Fruit fly (Drosophila melanogaster) whole organism, prepupa: Measurements from ENCODE around the gene CG44004.
A peak's percentile ranks its signal among the peaks of the same experiment; 100 is the strongest.

Experiments used
- CG10631 ChIP-seq: fragments of 200-800 bp; sonication (Bioruptor generic); optimal IDR thresholded peaks from 2 replicates; lab custom pipeline; 2016; ENCODE audit warnings: missing biosample characterization, missing genetic modification characterization
- CG10669 ChIP-seq: fragments of 200-800 bp; sonication (Bioruptor generic); optimal IDR thresholded peaks from 3 replicates; lab custom pipeline; 2018; ENCODE audit warnings: missing biosample characterization, mild to moderate bottlenecking, missing genetic modification characterization, moderate library complexity
- CG11294 ChIP-seq: fragments of 200-800 bp; sonication (Bioruptor generic); IDR thresholded peaks from 2 replicates; pipeline ENCODE4 v1.3.6; 2022; ENCODE audit warnings: missing biosample characterization, missing genetic modification characterization
- CG11762 ChIP-seq: fragments of 200-800 bp; sonication (Bioruptor generic); optimal IDR thresholded peaks from 3 replicates; lab custom pipeline; 2016; ENCODE audit warnings: missing biosample characterization, missing genetic modification characterization; ENCODE audit not compliant: insufficient read depth
- CG15336 ChIP-seq: fragments of 200-800 bp; sonication (Bioruptor generic); IDR thresholded peaks from 2 replicates; pipeline ENCODE4 v1.3.6; 2022; ENCODE audit warnings: missing biosample characterization, missing genetic modification characterization
- CG16779 ChIP-seq: fragments of 200-800 bp; sonication (Bioruptor generic); optimal IDR thresholded peaks from 3 replicates; lab custom pipeline; 2017; ENCODE audit warnings: missing biosample characterization, mild to moderate bottlenecking, missing genetic modification characterization
- CG3032 ChIP-seq: fragments of 200-800 bp; optimal IDR thresholded peaks from 2 replicates; lab custom pipeline; 2019; ENCODE audit warnings: missing biosample characterization, mild to moderate bottlenecking, missing genetic modification characterization, moderate library complexity
- CG32006 ChIP-seq: fragments of 200-800 bp; sonication (Bioruptor generic); optimal IDR thresholded peaks from 3 replicates; lab custom pipeline; 2017; ENCODE audit warnings: missing biosample characterization, mild to moderate bottlenecking, missing genetic modification characterization
- CG34406 ChIP-seq: fragments of 200-800 bp; sonication (Bioruptor generic); optimal IDR thresholded peaks from 3 replicates; lab custom pipeline; 2016; ENCODE audit warnings: missing biosample characterization, missing genetic modification characterization
- CG6163 ChIP-seq: fragments of 200-800 bp; sonication (Bioruptor generic); IDR thresholded peaks from 3 replicates; pipeline ENCODE4 v1.3.6; 2022; ENCODE audit warnings: missing biosample characterization, missing genetic modification characterization
- CG6276 ChIP-seq: fragments of 200-800 bp; sonication (Bioruptor generic); optimal IDR thresholded peaks from 2 replicates; lab custom pipeline; 2017; ENCODE audit warnings: missing biosample characterization, mild to moderate bottlenecking, missing genetic modification characterization
- CG6792 ChIP-seq: fragments of 200-800 bp; sonication (Bioruptor generic); optimal IDR thresholded peaks from 3 replicates; lab custom pipeline; 2016; ENCODE audit warnings: missing biosample characterization, missing genetic modification characterization
- CG6808 ChIP-seq: fragments of 200-800 bp; sonication (Bioruptor generic); optimal IDR thresholded peaks from 3 replicates; lab custom pipeline; 2017; ENCODE audit warnings: missing biosample characterization, missing genetic modification characterization, mild to moderate bottlenecking, moderate library complexity, missing genetic modification reagents
- CG8632 ChIP-seq: fragments of 200-800 bp; sonication (Bioruptor generic); optimal IDR thresholded peaks from 3 replicates; lab custom pipeline; 2016; ENCODE audit warnings: missing biosample characterization, missing genetic modification characterization
- CG9139 ChIP-seq: fragments of 200-800 bp; sonication (Bioruptor generic); optimal IDR thresholded peaks from 3 replicates; lab custom pipeline; 2017; ENCODE audit warnings: missing biosample characterization, mild to moderate bottlenecking, missing genetic modification characterization
- Eip75B ChIP-seq: fragments of 200-800 bp; sonication (Bioruptor generic); optimal IDR thresholded peaks from 3 replicates; lab custom pipeline; 2016; ENCODE audit warnings: missing biosample characterization, missing genetic modification characterization
- Eip78C ChIP-seq: fragments of 200-800 bp; sonication (Bioruptor generic); peaks from one replicate; lab custom pipeline; 2016; ENCODE audit warnings: missing biosample characterization, missing genetic modification characterization
- Ets96B ChIP-seq: fragments of 200-800 bp; optimal IDR thresholded peaks from 2 replicates; lab custom pipeline; 2019; ENCODE audit warnings: missing biosample characterization, mild to moderate bottlenecking, missing genetic modification characterization, moderate library complexity
- Gug ChIP-seq: fragments of 200-800 bp; sonication (Bioruptor generic); IDR thresholded peaks from 2 replicates; pipeline ENCODE4 v1.3.6; 2022; ENCODE audit warnings: missing biosample characterization, missing genetic modification characterization
- Hr38 ChIP-seq: sonication (Bioruptor generic); optimal IDR thresholded peaks from 2 replicates; lab custom pipeline; 2016; ENCODE audit warnings: missing biosample characterization, missing genetic modification characterization
- Hr4 ChIP-seq: fragments of 200-800 bp; sonication (Bioruptor generic); optimal IDR thresholded peaks from 3 replicates; lab custom pipeline; 2016; ENCODE audit warnings: missing biosample characterization, missing genetic modification characterization
- Lpt ChIP-seq: fragments of 200-800 bp; sonication (Bioruptor generic); optimal IDR thresholded peaks from 3 replicates; lab custom pipeline; 2016; ENCODE audit warnings: missing biosample characterization, missing genetic modification characterization
- Met ChIP-seq: fragments of 200-800 bp; sonication (Bioruptor generic); optimal IDR thresholded peaks from 3 replicates; lab custom pipeline; 2016; ENCODE audit warnings: missing biosample characterization, missing genetic modification characterization
- Smox ChIP-seq: fragments of 200-800 bp; sonication (Bioruptor generic); optimal IDR thresholded peaks from 3 replicates; lab custom pipeline; 2016; ENCODE audit warnings: missing biosample characterization, missing genetic modification characterization
- Sox102F ChIP-seq: fragments of 200-800 bp; sonication (Bioruptor generic); optimal IDR thresholded peaks from 2 replicates; lab custom pipeline; 2016; ENCODE audit warnings: missing biosample characterization, mild to moderate bottlenecking, missing genetic modification characterization
- Sox14 ChIP-seq: fragments of 200-800 bp; sonication (Bioruptor generic); optimal IDR thresholded peaks from 3 replicates; lab custom pipeline; 2016; ENCODE audit warnings: missing biosample characterization, missing genetic modification characterization
- acj6 ChIP-seq: fragments of 200-800 bp; sonication (Bioruptor generic); optimal IDR thresholded peaks from 3 replicates; lab custom pipeline; 2016; ENCODE audit warnings: missing biosample characterization, missing genetic modification characterization
- cyc ChIP-seq: fragments of 200-800 bp; sonication (Bioruptor generic); optimal IDR thresholded peaks from 3 replicates; lab custom pipeline; 2016; ENCODE audit warnings: missing biosample characterization, missing genetic modification characterization
- dac ChIP-seq: fragments of 200-800 bp; sonication (Bioruptor generic); optimal IDR thresholded peaks from 2 replicates; lab custom pipeline; 2017; ENCODE audit warnings: missing biosample characterization, mild to moderate bottlenecking, missing genetic modification characterization
- eg ChIP-seq: fragments of 200-800 bp; sonication (Bioruptor generic); IDR thresholded peaks from 3 replicates; pipeline ENCODE4 v1.3.6; 2022; ENCODE audit warnings: missing biosample characterization, missing genetic modification characterization
- fd59A ChIP-seq: fragments of 200-800 bp; sonication (Bioruptor generic); optimal IDR thresholded peaks from 2 replicates; lab custom pipeline; 2017; ENCODE audit warnings: missing biosample characterization, mild to moderate bottlenecking, missing genetic modification characterization, missing genetic modification reagents
- fd85E ChIP-seq: fragments of 200-800 bp; sonication (Bioruptor generic); optimal IDR thresholded peaks from 3 replicates; lab custom pipeline; 2016; ENCODE audit warnings: missing biosample characterization, missing genetic modification characterization
- fkh ChIP-seq: fragments of 200-800 bp; sonication (Bioruptor generic); optimal IDR thresholded peaks from 3 replicates; lab custom pipeline; 2017; ENCODE audit warnings: missing biosample characterization, mild to moderate bottlenecking, missing genetic modification characterization, moderate library complexity
- net ChIP-seq: fragments of 200-800 bp; sonication (Bioruptor generic); optimal IDR thresholded peaks from 3 replicates; lab custom pipeline; 2016; ENCODE audit warnings: missing biosample characterization, missing genetic modification characterization
- pdm3 ChIP-seq: fragments of 200-800 bp; sonication (Bioruptor generic); optimal IDR thresholded peaks from 3 replicates; lab custom pipeline; 2016; ENCODE audit warnings: missing biosample characterization, missing genetic modification characterization
- spab ChIP-seq: fragments of 200-800 bp; sonication (Bioruptor generic); optimal IDR thresholded peaks from 2 replicates; lab custom pipeline; 2017; ENCODE audit warnings: missing biosample characterization, mild to moderate bottlenecking, missing genetic modification characterization, missing genetic modification reagents
- ss ChIP-seq, 2 experiments: fragments of 200-800 bp; sonication (Bioruptor generic); optimal IDR thresholded peaks; 2 replicates in 1 of 2; 3 replicates in 1 of 2; lab custom pipeline; 2017 to 2018; ENCODE audit warnings: mild to moderate bottlenecking in 2 of 2, missing biosample characterization in 2 of 2, missing genetic modification characterization in 2 of 2, moderate library complexity in 1 of 2
- svp ChIP-seq: fragments of 200-800 bp; sonication (Bioruptor generic); peaks from one replicate; lab custom pipeline; 2016; ENCODE audit warnings: missing biosample characterization, missing genetic modification characterization
- topi ChIP-seq: fragments of 200-800 bp; sonication (Bioruptor generic); optimal IDR thresholded peaks from 3 replicates; lab custom pipeline; 2016; ENCODE audit warnings: missing biosample characterization, missing genetic modification characterization
- vri ChIP-seq: fragments of 200-800 bp; sonication (Bioruptor generic); optimal IDR thresholded peaks from 3 replicates; lab custom pipeline; 2016; ENCODE audit warnings: missing biosample characterization, mild to moderate bottlenecking, missing genetic modification characterization

CG44004 gene

DNA sequence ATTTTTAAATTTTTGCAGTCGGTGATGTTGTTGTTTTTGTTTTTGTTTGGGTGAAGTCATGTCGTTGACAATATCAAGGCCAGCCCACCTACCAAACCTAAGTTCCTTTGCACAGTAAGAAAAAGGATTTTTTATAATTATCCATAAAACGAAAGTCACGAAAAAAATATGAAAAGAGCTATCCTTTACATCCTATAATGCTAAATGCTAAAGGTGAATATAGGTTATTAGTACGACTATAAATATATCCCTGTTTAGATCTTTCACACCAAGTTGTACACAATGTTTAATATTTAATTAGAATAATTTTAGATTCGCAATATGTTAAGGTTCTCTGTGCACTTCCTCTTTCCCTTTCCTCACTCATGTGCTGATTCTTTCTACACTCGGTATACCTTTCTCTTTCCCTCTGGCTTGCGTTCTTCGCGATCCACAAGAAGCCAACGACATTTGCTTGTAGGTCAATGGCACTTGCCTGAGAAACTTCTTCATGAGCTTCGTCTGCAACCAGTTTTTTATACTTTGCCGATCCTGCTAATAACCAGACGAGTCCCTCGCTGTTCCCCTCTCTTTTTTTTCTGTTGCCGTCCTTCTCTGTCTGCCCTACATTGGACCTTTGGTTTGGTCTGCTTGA lies 36.1 kb downstream of the CG44004 start (continued):
- TF ChIP-seq ss (GFP tag; optimal IDR thresholded peaks at IDR 0.05; lab: Kevin White, UChicago) (peak; percentile 73 to 84), fd85E (GFP tag; lab: Kevin White, UChicago) (no peak), Eip75B (peak; percentile 81), CG11294 (GFP tag; lab: Robert Waterston, UW) (no peak), spab (peak; percentile 89), Hr38 (no peak), svp (peak; percentile 81), CG8632 (GFP tag; lab: Kevin White, UChicago) (peak; percentile 54), Sox102F (no peak), CG32006 (GFP tag; lab: Kevin White, UChicago) (no peak), CG15336 (no peak), CG10631 (peak; percentile 84), CG6792 (GFP tag; lab: Kevin White, UChicago) (peak; percentile 73), cyc (peak; percentile 58), CG10669 (GFP tag; lab: Kevin White, UChicago) (peak; percentile 88), CG3032 (peak; percentile 93), Met (peak; percentile 66), fd59A (GFP tag; lab: Kevin White, UChicago) (peak; percentile 89), CG16779 (peak; percentile 60), dac (GFP tag; lab: Kevin White, UChicago) (no peak), Smox (GFP tag; lab: Kevin White, UChicago) (peak; percentile 29), CG6276 (GFP tag; lab: Kevin White, UChicago) (no peak), net (GFP tag; lab: Kevin White, UChicago) (peak; percentile 22), vri (GFP tag; lab: Kevin White, UChicago) (peak; percentile 20), Lpt (no peak)

DNA sequence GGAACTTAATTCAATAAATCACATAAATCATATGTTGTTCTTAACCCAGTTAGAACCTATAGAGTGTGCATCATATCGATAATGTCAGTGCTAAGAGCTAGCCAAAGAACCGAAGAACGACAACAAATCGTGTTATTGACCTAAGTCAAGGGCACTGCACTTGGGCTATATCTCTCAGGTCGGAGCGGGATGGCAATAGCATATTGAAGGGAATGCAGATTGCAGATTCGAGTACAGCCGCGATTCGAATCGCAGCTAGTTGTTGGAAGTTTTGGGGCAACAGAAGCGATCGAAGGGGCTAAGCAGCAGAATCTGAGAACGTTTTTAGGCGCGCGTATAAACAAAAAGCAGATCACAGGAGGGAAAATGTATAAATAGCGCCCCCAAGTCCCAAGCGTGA lies 36.7 kb downstream of the CG44004 start:
- TF ChIP-seq acj6 (GFP tag; lab: Kevin White, UChicago), result no peak
- TF ChIP-seq cyc, result no peak
- TF ChIP-seq eg, result no peak
- no peak for TF ChIP-seq CG6808
- no peak for TF ChIP-seq CG9139 (GFP tag; lab: Kevin White, UChicago)
- TF ChIP-seq CG16779, result no peak
- no peak for TF ChIP-seq CG11294 (GFP tag; lab: Robert Waterston, UW)
- no peak for TF ChIP-seq CG10669 (GFP tag; lab: Kevin White, UChicago)
- no peak for TF ChIP-seq CG6163 (GFP tag; lab: Robert Waterston, UW)
- no peak for TF ChIP-seq fkh
- TF ChIP-seq fd85E (GFP tag; lab: Kevin White, UChicago), result no peak
- no peak for TF ChIP-seq Sox14
- TF ChIP-seq spab, result no peak
- no peak for TF ChIP-seq CG15336
- TF ChIP-seq CG34406 (GFP tag; lab: Kevin White, UChicago), result no peak
- no peak for TF ChIP-seq Eip78C
- TF ChIP-seq CG11762 (GFP tag; lab: Kevin White, UChicago), result no peak
- TF ChIP-seq Hr4, result no peak
- no peak for TF ChIP-seq CG32006 (GFP tag; lab: Kevin White, UChicago)

DNA sequence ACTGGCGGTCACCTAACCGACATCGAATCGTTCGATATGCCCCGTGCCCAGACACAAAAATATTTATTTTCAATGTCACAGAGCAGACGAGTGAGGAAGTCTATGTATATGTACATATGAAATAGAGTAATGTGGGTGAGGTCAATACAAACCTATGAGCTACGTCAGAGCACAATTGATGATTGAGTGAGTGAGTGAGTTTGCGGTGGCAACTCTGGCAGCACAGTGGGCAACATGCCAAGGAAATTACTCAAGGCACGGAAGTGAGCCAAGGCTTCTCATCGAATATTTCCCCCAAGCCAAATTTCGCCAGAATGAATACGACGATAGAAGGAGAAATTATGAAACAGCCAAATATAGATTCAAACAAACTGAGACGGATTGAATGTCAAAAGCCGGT lies 39.2 kb downstream of the CG44004 start:
- TF ChIP-seq Ets96B (tag; lab: Kevin White, UChicago) (no peak), Smox (GFP tag; lab: Kevin White, UChicago) (no peak), CG6808 (no peak), CG6276 (GFP tag; lab: Kevin White, UChicago) (no peak), CG16779 (no peak), topi (GFP tag; lab: Kevin White, UChicago) (no peak), Gug (GFP tag; lab: Robert Waterston, UW) (no peak), Hr4 (no peak), pdm3 (GFP tag; lab: Kevin White, UChicago) (no peak), fd59A (GFP tag; lab: Kevin White, UChicago) (no peak), CG32006 (GFP tag; lab: Kevin White, UChicago) (no peak)
